Worm (Caenorhabditis elegans): ENCODE measurements around the gene nhr-178.

- TF ChIP-seq egl-27 (tag; optimal IDR thresholded peaks at IDR 0.05) (no peak), nhr-25 (tag; optimal IDR thresholded peaks at IDR 0.05) (no peak)
Observed at ce11 chrV:1642768-1643167, 35.0 kb upstream of the nhr-178 start.
